Fruit fly (Drosophila melanogaster) whole organism, adult: Measurements from ENCODE around the gene TfIIEalpha.

Experiments used
- CG11617 ChIP-seq: fragments of 200-800 bp; sonication (Bioruptor generic); optimal IDR thresholded peaks from 2 replicates; lab custom pipeline; 2017; ENCODE audit warnings: mild to moderate bottlenecking, missing biosample characterization, missing genetic modification reagents, missing genetic modification characterization
- CG12768 ChIP-seq: fragments of 200-800 bp; sonication (Bioruptor generic); optimal IDR thresholded peaks from 2 replicates; lab custom pipeline; 2017; ENCODE audit warnings: missing biosample characterization, missing genetic modification characterization, mild to moderate bottlenecking, moderate library complexity, missing genetic modification reagents
- CG14711 ChIP-seq: fragments of 200-800 bp; sonication (Bioruptor generic); optimal IDR thresholded peaks from 2 replicates; lab custom pipeline; 2018; ENCODE audit warnings: missing biosample characterization, mild to moderate bottlenecking, missing genetic modification characterization, moderate library complexity
- CG1620 ChIP-seq: fragments of 200-800 bp; sonication (Bioruptor generic); optimal IDR thresholded peaks from 2 replicates; lab custom pipeline; 2016; ENCODE audit warnings: missing biosample characterization, missing genetic modification characterization
- CG33017 ChIP-seq: fragments of 200-800 bp; sonication (Bioruptor generic); optimal IDR thresholded peaks from 2 replicates; lab custom pipeline; 2018; ENCODE audit warnings: missing biosample characterization, mild to moderate bottlenecking, missing genetic modification characterization, moderate library complexity
- CG5204 ChIP-seq: fragments of 200-800 bp; sonication (Bioruptor generic); optimal IDR thresholded peaks from 2 replicates; lab custom pipeline; 2016; ENCODE audit warnings: missing biosample characterization, missing genetic modification characterization
- CG7045 ChIP-seq: fragments of 200-800 bp; sonication (Bioruptor generic); optimal IDR thresholded peaks from 2 replicates; lab custom pipeline; 2017; ENCODE audit warnings: missing biosample characterization, mild to moderate bottlenecking, missing genetic modification characterization
- CG7101 ChIP-seq: fragments of 200-800 bp; sonication (Bioruptor generic); optimal IDR thresholded peaks from 2 replicates; lab custom pipeline; 2018; ENCODE audit warnings: missing biosample characterization, mild to moderate bottlenecking, missing genetic modification characterization, moderate library complexity
- Clk ChIP-seq: fragments of 200-800 bp; sonication (Bioruptor generic); optimal IDR thresholded peaks from 2 replicates; lab custom pipeline; 2017; ENCODE audit warnings: missing biosample characterization, missing genetic modification characterization
- Crg-1 ChIP-seq: fragments of 200-800 bp; sonication (Bioruptor generic); optimal IDR thresholded peaks from 2 replicates; lab custom pipeline; 2016; ENCODE audit warnings: missing biosample characterization, missing genetic modification characterization
- Hr96 ChIP-seq: fragments of 200-800 bp; sonication (Bioruptor generic); optimal IDR thresholded peaks from 2 replicates; lab custom pipeline; 2016; ENCODE audit warnings: missing biosample characterization, missing genetic modification characterization
- Mnt ChIP-seq: fragments of 200-800 bp; sonication (Bioruptor generic); optimal IDR thresholded peaks from 2 replicates; lab custom pipeline; 2016; ENCODE audit warnings: missing biosample characterization, mild to moderate bottlenecking, missing genetic modification characterization
- bab1 ChIP-seq: fragments of 200-800 bp; sonication (Bioruptor generic); optimal IDR thresholded peaks from 3 replicates; lab custom pipeline; 2019; ENCODE audit warnings: missing biosample characterization, mild to moderate bottlenecking, missing genetic modification characterization, moderate library complexity
- cic ChIP-seq: fragments of 200-800 bp; sonication (Bioruptor generic); optimal IDR thresholded peaks from 2 replicates; lab custom pipeline; 2017; ENCODE audit warnings: missing biosample characterization, mild to moderate bottlenecking, missing genetic modification characterization, moderate library complexity
- cnc ChIP-seq, 2 experiments: fragments of >200 bp; optimal IDR thresholded peaks; 2 replicates each; lab custom pipeline; 2017
- kay ChIP-seq: fragments of 200-800 bp; sonication (Bioruptor generic); peaks from one replicate; lab custom pipeline; 2016; ENCODE audit warnings: missing biosample characterization, missing genetic modification characterization, borderline replicate concordance
- ovo ChIP-seq: fragments of 200-800 bp; sonication (Bioruptor generic); optimal IDR thresholded peaks from 2 replicates; lab custom pipeline; 2016; ENCODE audit warnings: missing biosample characterization, missing genetic modification characterization
- pad ChIP-seq: fragments of 200-800 bp; sonication (Bioruptor generic); optimal IDR thresholded peaks from 3 replicates; lab custom pipeline; 2017; ENCODE audit warnings: missing biosample characterization, missing genetic modification characterization, mild to moderate bottlenecking, moderate library complexity, missing genetic modification reagents
- tj ChIP-seq: fragments of 200-800 bp; sonication (Bioruptor generic); optimal IDR thresholded peaks from 3 replicates; lab custom pipeline; 2017; ENCODE audit warnings: missing biosample characterization, mild to moderate bottlenecking, missing genetic modification characterization, moderate library complexity
- toe ChIP-seq: fragments of 200-800 bp; sonication (Bioruptor generic); optimal IDR thresholded peaks from 2 replicates; lab custom pipeline; 2016; ENCODE audit warnings: missing biosample characterization, missing genetic modification characterization

TfIIEalpha gene

DNA sequence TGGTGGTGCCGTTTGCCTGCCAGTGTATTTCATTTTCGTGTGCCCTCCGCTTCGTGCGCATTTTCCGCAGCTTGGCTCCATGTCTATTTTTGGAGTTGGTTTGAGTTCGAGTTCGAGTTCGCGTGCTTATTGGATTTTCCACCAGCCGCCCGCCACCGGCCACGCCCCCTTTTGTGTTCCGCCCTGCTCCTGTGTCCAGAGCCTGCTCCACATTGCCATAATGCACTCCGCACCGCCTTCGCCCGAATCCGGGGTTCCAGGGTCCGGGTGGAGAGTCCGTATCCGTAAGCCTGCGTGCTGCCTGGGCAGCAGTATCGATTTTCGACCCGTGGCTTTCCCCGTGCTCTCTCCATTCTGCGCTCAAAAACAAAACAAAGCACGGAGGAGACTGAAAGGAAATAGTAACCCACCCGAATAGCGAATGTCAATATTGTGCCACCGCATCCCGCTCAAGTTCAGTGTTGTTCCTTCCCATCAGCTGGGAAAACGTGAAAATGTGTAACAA is 3.5 kb upstream of the TfIIEalpha start:
- no peak for TF ChIP-seq CG33017 (tag; lab: Kevin White, UChicago)
- TF ChIP-seq CG11617 = no peak
- no peak for TF ChIP-seq CG1620 (GFP tag; lab: Kevin White, UChicago)
- no peak for TF ChIP-seq Mnt (GFP tag; lab: Kevin White, UChicago)

DNA sequence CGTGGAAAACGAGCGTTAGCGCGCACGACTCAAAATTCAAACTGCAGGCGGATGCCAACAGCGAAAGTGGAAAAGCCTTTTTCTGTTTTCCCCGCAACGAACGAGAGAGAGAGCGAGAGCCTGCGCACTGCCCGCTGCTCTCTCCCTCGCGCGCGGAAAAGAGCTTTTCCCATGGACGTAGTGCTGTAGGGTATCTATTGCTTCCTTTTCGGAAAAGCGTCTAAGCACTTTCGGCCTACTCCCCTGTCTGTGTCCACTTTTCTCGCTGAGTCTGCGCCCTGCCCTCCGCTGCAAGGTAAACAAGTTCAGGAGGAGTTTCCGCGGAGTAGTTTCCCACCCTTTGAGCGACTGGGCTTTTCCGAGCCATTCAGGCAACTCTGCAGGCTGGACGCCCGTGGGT is 1.5 kb upstream of the TfIIEalpha start, which contains the start of gene CG32085:
Gene CG32085 (minus strand): TSS at position 47 of the 400 bp plus-strand sequence.
- TF ChIP-seq Mnt (GFP tag; lab: Kevin White, UChicago) (peak; percentile 24), Clk (GFP tag; lab: Kevin White, UChicago) (peak; percentile 8), CG14711 (tag; lab: Kevin White, UChicago) (peak; percentile 4), cic (GFP tag; lab: Kevin White, UChicago) (peak; percentile 36), cnc (optimal IDR thresholded peaks at IDR 0.05; lab: Kevin White, UChicago) (no peak), CG1620 (GFP tag; lab: Kevin White, UChicago) (no peak), tj (GFP tag; lab: Kevin White, UChicago) (no peak), Crg-1 (GFP tag; lab: Kevin White, UChicago) (no peak), kay (GFP tag; lab: Kevin White, UChicago) (no peak), pad (GFP tag; lab: Kevin White, UChicago) (peak; percentile 16), CG5204 (GFP tag; lab: Kevin White, UChicago) (no peak), CG7101 (tag; lab: Kevin White, UChicago) (no peak), CG33017 (tag; lab: Kevin White, UChicago) (no peak), Hr96 (no peak), ovo (GFP tag; lab: Kevin White, UChicago) (no peak), CG12768 (GFP tag; lab: Kevin White, UChicago) (peak; percentile 41), CG7045 (GFP tag; lab: Kevin White, UChicago) (peak; percentile 5), bab1 (GFP tag; lab: Kevin White, UChicago) (no peak), toe (peak; percentile 17), CG11617 (peak; percentile 23)

dm6 chr3L:11683819-11684521 is 2.1 kb downstream of the TfIIEalpha start, which contains the start of gene Sugb:
Gene Sugb (plus strand): TSS chr3L:11683980.
- TF ChIP-seq tj (GFP tag; lab: Kevin White, UChicago) (peak; percentile 98), Crg-1 (GFP tag; lab: Kevin White, UChicago) (peak; percentile 54), cic (GFP tag; lab: Kevin White, UChicago) (peak; percentile 96), toe (peak; percentile 80), bab1 (GFP tag; lab: Kevin White, UChicago) (peak; percentile 37), Clk (GFP tag; lab: Kevin White, UChicago) (peak; percentile 4), CG14711 (tag; lab: Kevin White, UChicago) (peak; percentile 38), pad (GFP tag; lab: Kevin White, UChicago) (peak; percentile 27), CG7101 (tag; lab: Kevin White, UChicago) (peak; percentile 75), CG5204 (GFP tag; lab: Kevin White, UChicago) (peak; percentile 77), CG7045 (GFP tag; lab: Kevin White, UChicago) (peak; percentile 57), cnc (optimal IDR thresholded peaks at IDR 0.05; lab: Kevin White, UChicago) (no peak), CG12768 (GFP tag; lab: Kevin White, UChicago) (peak; percentile 58), kay (GFP tag; lab: Kevin White, UChicago) (peak; percentile 95), CG11617 (peak; percentile 90), Mnt (GFP tag; lab: Kevin White, UChicago) (peak; percentile 73), CG1620 (GFP tag; lab: Kevin White, UChicago) (peak; percentile 73), Hr96 (peak; percentile 84), CG33017 (tag; lab: Kevin White, UChicago) (peak; percentile 87), ovo (GFP tag; lab: Kevin White, UChicago) (peak; percentile 69)

DNA sequence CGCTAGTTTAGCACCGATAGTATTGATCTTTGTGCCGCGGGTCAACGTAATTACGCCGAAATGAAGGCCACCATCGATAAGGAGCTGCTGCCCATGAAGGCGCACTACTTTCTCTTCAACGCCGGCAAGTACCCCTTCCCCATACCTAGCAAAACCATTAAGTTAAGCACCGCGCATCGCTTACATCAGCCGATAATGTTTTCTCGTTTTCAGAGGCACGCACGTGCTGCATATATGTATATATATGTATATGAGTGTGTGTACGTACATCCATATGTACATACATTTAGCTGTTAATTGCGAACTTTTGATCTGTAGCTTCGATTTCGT is 2.6 kb downstream of the TfIIEalpha start:
- peak; percentile 78 for TF ChIP-seq tj (GFP tag; lab: Kevin White, UChicago)
- TF ChIP-seq CG5204 (GFP tag; lab: Kevin White, UChicago) = no peak

DNA sequence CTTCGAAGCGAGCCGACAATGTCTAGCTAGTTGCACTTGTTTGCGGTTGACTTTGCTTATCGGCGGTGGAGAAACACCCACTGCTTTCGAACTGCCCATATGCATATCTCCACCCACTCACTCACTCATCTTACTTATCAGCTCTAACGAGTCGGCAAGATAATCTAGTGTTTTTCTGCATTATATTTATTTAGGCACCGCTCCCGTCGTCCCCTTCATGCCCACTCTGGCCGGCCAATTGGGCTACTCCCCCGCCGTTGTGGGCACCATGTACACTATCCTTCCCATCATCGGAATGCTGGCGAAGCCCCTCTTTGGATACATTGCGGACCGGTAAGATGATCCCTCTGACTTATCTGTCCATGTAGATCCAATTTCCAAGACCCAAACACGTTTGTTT is 4.0 kb downstream of the TfIIEalpha start:
- no peak for TF ChIP-seq CG7045 (GFP tag; lab: Kevin White, UChicago)
- TF ChIP-seq tj (GFP tag; lab: Kevin White, UChicago) = no peak
- no peak for TF ChIP-seq CG5204 (GFP tag; lab: Kevin White, UChicago)
- no peak for TF ChIP-seq pad (GFP tag; lab: Kevin White, UChicago)
- TF ChIP-seq CG12768 (GFP tag; lab: Kevin White, UChicago) = peak; percentile 16
- peak; percentile 39 for TF ChIP-seq cic (GFP tag; lab: Kevin White, UChicago)
- TF ChIP-seq cnc (optimal IDR thresholded peaks at IDR 0.05; lab: Kevin White, UChicago) = no peak
- TF ChIP-seq kay (GFP tag; lab: Kevin White, UChicago) = no peak
- no peak for TF ChIP-seq CG1620 (GFP tag; lab: Kevin White, UChicago)
- no peak for TF ChIP-seq bab1 (GFP tag; lab: Kevin White, UChicago)
- TF ChIP-seq ovo (GFP tag; lab: Kevin White, UChicago) = no peak
- no peak for TF ChIP-seq Mnt (GFP tag; lab: Kevin White, UChicago)
- TF ChIP-seq CG14711 (tag; lab: Kevin White, UChicago) = no peak
- no peak for TF ChIP-seq Crg-1 (GFP tag; lab: Kevin White, UChicago)
- TF ChIP-seq CG33017 (tag; lab: Kevin White, UChicago) = no peak
